Fruit fly (Drosophila melanogaster) whole organism, pupa: ENCODE data around the gene CG14662.

Experiments
- CG10348 ChIP-seq: fragments of 200-800 bp; sonication (Bioruptor generic); IDR thresholded peaks from 2 replicates; pipeline ENCODE4 v1.3.6; 2022; ENCODE audit warnings: missing biosample characterization, missing genetic modification characterization
- CG12605 ChIP-seq: fragments of 200-800 bp; sonication (Bioruptor generic); IDR thresholded peaks from 2 replicates; pipeline ENCODE4 v1.3.6; 2022; ENCODE audit warnings: missing biosample characterization, missing genetic modification characterization
- CG13204 ChIP-seq: fragments of 200-800 bp; sonication (Bioruptor generic); optimal IDR thresholded peaks from 2 replicates; lab custom pipeline; 2018; ENCODE audit warnings: missing biosample characterization, mild to moderate bottlenecking, missing genetic modification characterization, moderate library complexity
- CG14655 ChIP-seq: fragments of 200-800 bp; sonication (Bioruptor generic); optimal IDR thresholded peaks from 3 replicates; lab custom pipeline; 2017; ENCODE audit warnings: mild to moderate bottlenecking, missing biosample characterization, missing genetic modification reagents, missing genetic modification characterization
- CG15710 ChIP-seq: fragments of 200-800 bp; sonication (Bioruptor generic); optimal IDR thresholded peaks from 2 replicates; lab custom pipeline; 2018; ENCODE audit warnings: missing biosample characterization, mild to moderate bottlenecking, missing genetic modification characterization, moderate library complexity
- CG17806 ChIP-seq: fragments of 200-800 bp; sonication (Bioruptor generic); optimal IDR thresholded peaks from 2 replicates; lab custom pipeline; 2018; ENCODE audit warnings: missing biosample characterization, mild to moderate bottlenecking, missing genetic modification characterization, moderate library complexity
- CG32121 ChIP-seq: fragments of 200-800 bp; sonication (Bioruptor generic); IDR thresholded peaks from 2 replicates; pipeline ENCODE4 v1.3.6; 2022; ENCODE audit warnings: missing biosample characterization, missing genetic modification characterization
- CG34367 ChIP-seq: fragments of 200-800 bp; sonication (Bioruptor generic); optimal IDR thresholded peaks from 2 replicates; lab custom pipeline; 2018; ENCODE audit warnings: missing biosample characterization, mild to moderate bottlenecking, missing genetic modification characterization
- CG4496 ChIP-seq: fragments of 200-800 bp; sonication (Bioruptor generic); IDR thresholded peaks from 3 replicates; pipeline ENCODE4 v1.3.6; 2022; ENCODE audit warnings: missing biosample characterization, missing genetic modification characterization
- CG8159 ChIP-seq: fragments of 200-800 bp; sonication (Bioruptor generic); optimal IDR thresholded peaks from 3 replicates; lab custom pipeline; 2018; ENCODE audit warnings: missing biosample characterization, mild to moderate bottlenecking, missing genetic modification characterization, moderate library complexity
- CG8301 ChIP-seq: fragments of 200-800 bp; sonication (Bioruptor generic); optimal IDR thresholded peaks from 2 replicates; lab custom pipeline; 2018; ENCODE audit warnings: missing biosample characterization, mild to moderate bottlenecking, missing genetic modification characterization
- CG9948 ChIP-seq: fragments of 200-800 bp; sonication (Bioruptor generic); optimal IDR thresholded peaks from 2 replicates; lab custom pipeline; 2018; ENCODE audit warnings: missing biosample characterization, mild to moderate bottlenecking, missing genetic modification characterization, moderate library complexity
- D1 ChIP-seq: fragments of 200-800 bp; sonication (Bioruptor generic); optimal IDR thresholded peaks from 2 replicates; lab custom pipeline; 2018; ENCODE audit warnings: missing biosample characterization, mild to moderate bottlenecking, missing genetic modification characterization, moderate library complexity
- EcR ChIP-seq: fragments of 200-800 bp; sonication (Bioruptor generic); optimal IDR thresholded peaks from 3 replicates; lab custom pipeline; 2019; ENCODE audit warnings: missing biosample characterization, missing genetic modification characterization, mild to moderate bottlenecking, moderate library complexity, missing genetic modification reagents
- Ets98B ChIP-seq: fragments of 200-800 bp; sonication (Bioruptor generic); IDR thresholded peaks from 2 replicates; pipeline ENCODE4 v1.3.6; 2022; ENCODE audit warnings: missing biosample characterization, missing genetic modification characterization
- Pif1A ChIP-seq: fragments of 200-800 bp; sonication (Bioruptor generic); optimal IDR thresholded peaks from 3 replicates; lab custom pipeline; 2016; ENCODE audit warnings: missing biosample characterization, missing genetic modification characterization
- Pif1B ChIP-seq: fragments of 200-800 bp; sonication (Bioruptor generic); optimal IDR thresholded peaks from 3 replicates; lab custom pipeline; 2016; ENCODE audit warnings: missing biosample characterization, missing genetic modification characterization
- Snoo ChIP-seq: fragments of 200-800 bp; sonication (Bioruptor generic); optimal IDR thresholded peaks from 3 replicates; lab custom pipeline; 2017; ENCODE audit warnings: missing biosample characterization, mild to moderate bottlenecking, missing genetic modification characterization, inconsistent platforms
- fd96Ca ChIP-seq: fragments of 200-800 bp; sonication (Bioruptor generic); IDR thresholded peaks from 3 replicates; pipeline ENCODE4 v1.3.6; 2022; ENCODE audit warnings: missing biosample characterization, missing genetic modification characterization
- gl ChIP-seq: fragments of 200-800 bp; sonication (Bioruptor generic); optimal IDR thresholded peaks from 2 replicates; lab custom pipeline; 2018; ENCODE audit warnings: missing biosample characterization, mild to moderate bottlenecking, missing genetic modification characterization
- rn ChIP-seq: fragments of 200-800 bp; sonication (Bioruptor generic); IDR thresholded peaks from 2 replicates; pipeline ENCODE4 v1.3.6; 2022; ENCODE audit warnings: missing biosample characterization, missing genetic modification characterization

Gene CG14662

dm6 chr3R:4973762-4974369 lies 10.2 kb downstream of the CG14662 start:
- TF ChIP-seq rn (GFP tag; lab: Robert Waterston, UW) (no peak), Snoo (no peak), CG9948 (peak; percentile 38), Pif1B (peak; percentile 34), CG8301 (peak; percentile 29), D1 (tag; lab: Kevin White, UChicago) (no peak), fd96Ca (GFP tag; lab: Robert Waterston, UW) (no peak), CG14655 (peak; percentile 34), EcR (no peak), CG8159 (peak; percentile 50), CG13204 (GFP tag; lab: Kevin White, UChicago) (peak; percentile 45), CG17806 (tag; lab: Kevin White, UChicago) (peak; percentile 2), CG32121 (GFP tag; lab: Robert Waterston, UW) (no peak), Pif1A (peak; percentile 42), CG15710 (peak; percentile 24), gl (no peak), CG10348 (GFP tag; lab: Robert Waterston, UW) (no peak), CG4496 (GFP tag; lab: Robert Waterston, UW) (no peak), CG34367 (peak; percentile 14), Ets98B (GFP tag; lab: Robert Waterston, UW) (peak; percentile 18; the same call in 1 of the 2 replicates), CG12605 (GFP tag; lab: Robert Waterston, UW) (no peak)

- TF ChIP-seq Ets98B (GFP tag; lab: Robert Waterston, UW) (no peak), CG14655 (no peak), EcR (no peak), Pif1B (no peak), CG13204 (GFP tag; lab: Kevin White, UChicago) (no peak), D1 (tag; lab: Kevin White, UChicago) (no peak), CG32121 (GFP tag; lab: Robert Waterston, UW) (no peak), CG9948 (no peak), Snoo (no peak), Pif1A (no peak), gl (no peak), CG17806 (tag; lab: Kevin White, UChicago) (no peak), fd96Ca (GFP tag; lab: Robert Waterston, UW) (no peak), CG10348 (GFP tag; lab: Robert Waterston, UW) (no peak)
Observed at dm6 chr3R:4972961-4973595, 11.0 kb downstream of the CG14662 start.

- TF ChIP-seq CG17806 (tag; lab: Kevin White, UChicago) (no peak), CG8159 (no peak), EcR (peak; percentile 10), CG10348 (GFP tag; lab: Robert Waterston, UW) (no peak), CG14655 (no peak), D1 (tag; lab: Kevin White, UChicago) (peak; percentile 79), CG8301 (no peak), CG34367 (no peak), CG9948 (no peak), CG12605 (GFP tag; lab: Robert Waterston, UW) (no peak)
Observed at dm6 chr3R:4970415-4971140, 13.5 kb downstream of the CG14662 start.

- TF ChIP-seq fd96Ca (GFP tag; lab: Robert Waterston, UW) = no peak
- no peak for TF ChIP-seq CG15710
- no peak for TF ChIP-seq Pif1A
- no peak for TF ChIP-seq Pif1B
- no peak for TF ChIP-seq CG32121 (GFP tag; lab: Robert Waterston, UW)
Observed at dm6 chr3R:4969199-4969778, 14.7 kb downstream of the CG14662 start.

- TF ChIP-seq CG8301 = peak; percentile 46
- no peak for TF ChIP-seq CG13204 (GFP tag; lab: Kevin White, UChicago)
- peak; percentile 39 for TF ChIP-seq Pif1A
- no peak for TF ChIP-seq CG17806 (tag; lab: Kevin White, UChicago)
- no peak for TF ChIP-seq CG32121 (GFP tag; lab: Robert Waterston, UW)
- TF ChIP-seq CG14655 = peak; percentile 45
- no peak for TF ChIP-seq CG34367
- no peak for TF ChIP-seq EcR
- no peak for TF ChIP-seq fd96Ca (GFP tag; lab: Robert Waterston, UW)
- TF ChIP-seq Snoo = no peak
- TF ChIP-seq CG10348 (GFP tag; lab: Robert Waterston, UW) = no peak
- TF ChIP-seq CG12605 (GFP tag; lab: Robert Waterston, UW) = no peak
- peak; percentile 34 for TF ChIP-seq Pif1B
- no peak for TF ChIP-seq CG15710
- TF ChIP-seq rn (GFP tag; lab: Robert Waterston, UW) = no peak
- no peak for TF ChIP-seq gl
- TF ChIP-seq Ets98B (GFP tag; lab: Robert Waterston, UW) = peak; percentile 46
- peak; percentile 25 for TF ChIP-seq CG8159
- TF ChIP-seq CG9948 = no peak
- no peak for TF ChIP-seq D1 (tag; lab: Kevin White, UChicago)
- peak; percentile 62; the same call in 2 of the 3 replicates for TF ChIP-seq CG4496 (GFP tag; lab: Robert Waterston, UW)
Observed at dm6 chr3R:4967281-4967680, 16.8 kb downstream of the CG14662 start.
